Fruit fly (Drosophila melanogaster) Kc167 (cell line): ENCODE results near the gene lbe.

ENCODE experiments used
- Sin3A ChIP-seq: fragments of >200 bp; optimal IDR thresholded peaks from 2 replicates; lab custom pipeline; 2018; ENCODE audit warnings: missing external identifiers
- h ChIP-seq: fragments of >200 bp; optimal IDR thresholded peaks from 3 replicates; lab custom pipeline; 2018; ENCODE audit warnings: missing external identifiers
- insv ChIP-seq: fragments of >200 bp; optimal IDR thresholded peaks from 3 replicates; lab custom pipeline; 2018; ENCODE audit warnings: missing external identifiers
- ttk ChIP-seq: sonication (Bioruptor generic); optimal IDR thresholded peaks from 2 replicates; lab custom pipeline; 2017; ENCODE audit warnings: missing external identifiers

- TF ChIP-seq h (lab: Kevin White, UChicago) = no peak
- TF ChIP-seq Sin3A = no peak
- no peak for TF ChIP-seq ttk (lab: Kevin White, UChicago)
- no peak for TF ChIP-seq insv (lab: Kevin White, UChicago)
These were observed 37.5 kb downstream of the lbe start, which contains the start of gene CheB93b for dm6 chr3R:21408823-21409222.
